Worm (Caenorhabditis elegans): ENCODE results near the gene ttbk-2.2.
A peak's percentile ranks its signal among the peaks of the same experiment; 100 is the strongest.

Gene ttbk-2.2

ce11 chrIV:5108971-5109370 is 42.2 kb upstream of the ttbk-2.2 start:
- TF ChIP-seq Y53G8AR.9 (GFP tag; conservative IDR thresholded peaks at IDR 0.05), result no peak
- TF ChIP-seq nfya-2 (GFP tag; IDR thresholded peaks at IDR 0.05), result no peak
- TF ChIP-seq snpc-3.4 (tag; optimal IDR thresholded peaks at IDR 0.05), result no peak
- TF ChIP-seq unc-62 (GFP tag; optimal IDR thresholded peaks at IDR 0.05), result no peak
- TF ChIP-seq fkh-3 (tag; optimal IDR thresholded peaks at IDR 0.05), result no peak
- no peak for TF ChIP-seq ceh-58 (GFP tag; IDR thresholded peaks at IDR 0.05)
- TF ChIP-seq hsf-1 (GFP tag; IDR thresholded peaks at IDR 0.05), result no peak
- no peak for TF ChIP-seq attf-6 (GFP tag; IDR thresholded peaks at IDR 0.05)
- no peak for TF ChIP-seq B0336.3 (GFP tag; IDR thresholded peaks at IDR 0.05)
- no peak for TF ChIP-seq K12H6.12 (tag; optimal IDR thresholded peaks at IDR 0.05)
- no peak for TF ChIP-seq F55B11.4 (tag; optimal IDR thresholded peaks at IDR 0.05; ENCODE audit: borderline replicate concordance, insufficient read depth)
- no peak for TF ChIP-seq ceh-91 (GFP tag; IDR thresholded peaks at IDR 0.05)
- no peak for TF ChIP-seq ztf-3 (GFP tag; optimal IDR thresholded peaks at IDR 0.05)
- no peak for TF ChIP-seq ZK185.1 (tag; optimal IDR thresholded peaks at IDR 0.05; ENCODE audit: poor library complexity, severe bottlenecking)
- no peak for TF ChIP-seq Y67H2A.10 (GFP tag; conservative IDR thresholded peaks at IDR 0.05)
- no peak for TF ChIP-seq ama-1 (optimal IDR thresholded peaks at IDR 0.05)
- TF ChIP-seq ama-1 (GFP tag; optimal IDR thresholded peaks at IDR 0.05), result no peak
- no peak for TF ChIP-seq zim-3 (tag; optimal IDR thresholded peaks at IDR 0.05)
- TF ChIP-seq hlh-26 (GFP tag; conservative IDR thresholded peaks at IDR 0.05), result no peak

- TF ChIP-seq hmg-1.2 (GFP tag; IDR thresholded peaks at IDR 0.05) (peak; percentile 7; the same call in 1 of the 2 replicates), K12H6.12 (tag; optimal IDR thresholded peaks at IDR 0.05) (peak; percentile 36), Y53G8AR.9 (GFP tag; conservative IDR thresholded peaks at IDR 0.05) (no peak)
Measured at ce11 chrIV:5103229-5103894, 36.6 kb upstream of the ttbk-2.2 start, which contains the start of gene C02B10.3. TSS of gene C02B10.3 (minus strand) at chrIV:5103279.

- TF ChIP-seq let-526 (GFP tag; IDR thresholded peaks at IDR 0.05), result no peak
- no peak for TF ChIP-seq bed-1 (GFP tag; IDR thresholded peaks at IDR 0.05)
- no peak for TF ChIP-seq ceh-79 (tag; optimal IDR thresholded peaks at IDR 0.05)
- no peak for TF ChIP-seq lin-40 (tag; optimal IDR thresholded peaks at IDR 0.05)
- TF ChIP-seq repo-1 (tag; optimal IDR thresholded peaks at IDR 0.05), result no peak
- no peak for TF ChIP-seq C17E4.6 (GFP tag; IDR thresholded peaks at IDR 0.05)
- TF ChIP-seq lag-1 (GFP tag; IDR thresholded peaks at IDR 0.05), result no peak
- TF ChIP-seq let-607 (tag; optimal IDR thresholded peaks at IDR 0.05), result no peak
- TF ChIP-seq ztf-26 (tag; optimal IDR thresholded peaks at IDR 0.05), result no peak
- TF ChIP-seq ceh-40 (GFP tag; IDR thresholded peaks at IDR 0.05), result no peak
- TF ChIP-seq T07F8.4 (tag; optimal IDR thresholded peaks at IDR 0.05), result no peak
- TF ChIP-seq T26A5.8 (tag; optimal IDR thresholded peaks at IDR 0.05), result no peak
- no peak for TF ChIP-seq D2030.7 (GFP tag; IDR thresholded peaks at IDR 0.05)
- no peak for TF ChIP-seq rpc-1 (optimal IDR thresholded peaks at IDR 0.05)
- no peak for TF ChIP-seq rpc-1 (tag; optimal IDR thresholded peaks at IDR 0.05)
Measured at ce11 chrIV:5101945-5102344, 35.2 kb upstream of the ttbk-2.2 start.

- TF ChIP-seq unc-130 (GFP tag; optimal IDR thresholded peaks at IDR 0.05) (no peak), aptf-3 (GFP tag; IDR thresholded peaks at IDR 0.05) (no peak), K12H6.12 (tag; optimal IDR thresholded peaks at IDR 0.05) (peak; percentile 17), nfyb-1 (GFP tag; IDR thresholded peaks at IDR 0.05) (0 out of 2 replicates have a peak, but pooled peaks have one; percentile 21)
Measured at ce11 chrIV:5100145-5100544, 33.4 kb upstream of the ttbk-2.2 start.

Measured in whole organism, young adult.